Worm (Caenorhabditis elegans) whole organism, young adult: ENCODE data around the gene C18A3.3.
"Not testable (repeated sequence)": the region's sequence is repeated elsewhere in the genome, so short reads cannot be mapped to it uniquely, and the experiment has no call there.

Source experiments
- B0019.2 ChIP-seq: fragments of 200-800 bp; sonication (Bioruptor generic); conservative IDR thresholded peaks from 2 replicates; pipeline ENCODE4 v1.3.6; 2022; ENCODE audit warnings: missing genetic modification reagents, missing genetic modification characterization, missing compliant biosample characterization
- C06A6.2 ChIP-seq: fragments of 200-800 bp; sonication (Bioruptor generic); conservative IDR thresholded peaks from 2 replicates; pipeline ENCODE4 v1.3.6; 2022; ENCODE audit warnings: missing genetic modification characterization, missing compliant biosample characterization
- C17E4.6 ChIP-seq: fragments of 200-800 bp; sonication (Bioruptor generic); IDR thresholded peaks from 2 replicates; pipeline ENCODE4 v1.3.6; 2022; ENCODE audit warnings: missing genetic modification reagents, missing genetic modification characterization, missing compliant biosample characterization
- D2030.7 ChIP-seq: fragments of 200-800 bp; sonication (Bioruptor generic); IDR thresholded peaks from 2 replicates; pipeline ENCODE4 v1.3.6; 2022; ENCODE audit warnings: missing genetic modification reagents, missing genetic modification characterization, missing compliant biosample characterization
- F10E7.11 ChIP-seq: sonication (generic microtip); optimal IDR thresholded peaks from 2 replicates; lab custom pipeline; 2017; ENCODE audit warnings: mild to moderate bottlenecking, missing genetic modification characterization, moderate library complexity, missing compliant biosample characterization
- F39B2.1 ChIP-seq: fragments of 200-800 bp; sonication (Bioruptor generic); IDR thresholded peaks from 2 replicates; pipeline ENCODE4 v1.3.6; 2022; ENCODE audit warnings: missing genetic modification reagents, missing genetic modification characterization, missing compliant biosample characterization
- F55B11.4 ChIP-seq: sonication (generic microtip); optimal IDR thresholded peaks from 2 replicates; lab custom pipeline; 2016; ENCODE audit warnings: missing compliant biosample characterization, missing genetic modification characterization, borderline replicate concordance; ENCODE audit not compliant: insufficient read depth
- K12H6.12 ChIP-seq: fragments of 200-800 bp; sonication (Bioruptor generic); optimal IDR thresholded peaks from 2 replicates; lab custom pipeline; 2018; ENCODE audit warnings: mild to moderate bottlenecking, missing genetic modification characterization, missing compliant biosample characterization
- Y79H2A.3 ChIP-seq: fragments of 200-800 bp; sonication (Bioruptor generic); conservative IDR thresholded peaks from 2 replicates; pipeline ENCODE4 v1.3.6; 2022; ENCODE audit warnings: missing genetic modification reagents, missing genetic modification characterization, missing compliant biosample characterization
- chd-7 ChIP-seq: sonication (generic microtip); optimal IDR thresholded peaks from 2 replicates; lab custom pipeline; 2016; ENCODE audit warnings: mild to moderate bottlenecking, missing genetic modification characterization, moderate library complexity, missing compliant biosample characterization
- die-1 ChIP-seq: sonication (generic microtip); optimal IDR thresholded peaks from 2 replicates; lab custom pipeline; 2016; ENCODE audit warnings: missing genotype, mild to moderate bottlenecking, missing genetic modification characterization, missing compliant biosample characterization
- egrh-3 ChIP-seq: fragments of 200-800 bp; sonication (Bioruptor generic); IDR thresholded peaks from 2 replicates; pipeline ENCODE4 v1.3.6; 2022; ENCODE audit warnings: missing genetic modification reagents, missing genetic modification characterization, missing compliant biosample characterization
- gei-17 ChIP-seq: fragments of 200-800 bp; sonication (Bioruptor generic); optimal IDR thresholded peaks from 2 replicates; lab custom pipeline; 2018; ENCODE audit warnings: mild to moderate bottlenecking, missing genetic modification characterization, missing compliant biosample characterization
- hmg-1.2 ChIP-seq: fragments of 200-800 bp; sonication (Bioruptor generic); IDR thresholded peaks from 2 replicates; pipeline ENCODE4 v1.3.6; 2022; ENCODE audit warnings: missing genetic modification reagents, missing genetic modification characterization, missing compliant biosample characterization
- lag-1 ChIP-seq: fragments of 200-800 bp; sonication (Bioruptor generic); IDR thresholded peaks from 2 replicates; pipeline ENCODE4 v1.3.6; 2022; ENCODE audit warnings: missing genetic modification reagents, missing genetic modification characterization, missing compliant biosample characterization
- lin-35 ChIP-seq, 3 experiments: fragments of 150-350 bp in 2 of 3; sonication (generic microtip) in 1 of 3; optimal IDR thresholded peaks; 2 replicates each; lab custom pipeline; 2014 to 2018; ENCODE audit warnings: missing biosample characterization in 3 of 3, missing genetic modification characterization in 3 of 3, missing genetic modification reagents in 3 of 3
- lin-40 ChIP-seq: sonication (generic microtip); optimal IDR thresholded peaks from 2 replicates; lab custom pipeline; 2016; ENCODE audit warnings: missing genetic modification characterization, mild to moderate bottlenecking, missing compliant biosample characterization, missing genotype, missing genetic modification reagents
- madf-10 ChIP-seq: sonication (generic microtip); optimal IDR thresholded peaks from 2 replicates; lab custom pipeline; 2016; ENCODE audit warnings: mild to moderate bottlenecking, missing genetic modification characterization, missing compliant biosample characterization
- nfya-1 ChIP-seq: sonication (generic microtip); optimal IDR thresholded peaks from 2 replicates; lab custom pipeline; 2017; ENCODE audit warnings: antibody characterized with exemption, missing compliant biosample characterization, missing genetic modification characterization, borderline replicate concordance; ENCODE audit not compliant: insufficient read depth
- nfyb-1 ChIP-seq: fragments of 200-800 bp; sonication (Bioruptor generic); IDR thresholded peaks from 2 replicates; pipeline ENCODE4 v1.3.6; 2022; ENCODE audit warnings: missing genetic modification reagents, missing genetic modification characterization, missing compliant biosample characterization
- nhr-120 ChIP-seq: fragments of 200-800 bp; sonication (Bioruptor generic); IDR thresholded peaks from 2 replicates; pipeline ENCODE4 v1.3.6; 2022; ENCODE audit warnings: missing genetic modification characterization, missing compliant biosample characterization
- pha-4 ChIP-seq: fragments of 150-350 bp; sonication (generic microtip); optimal IDR thresholded peaks from 2 replicates; lab custom pipeline; 2014; ENCODE audit warnings: missing biosample characterization, missing genetic modification reagents, missing genetic modification characterization
- snpc-1.1 ChIP-seq: sonication (generic microtip); optimal IDR thresholded peaks from 2 replicates; lab custom pipeline; 2017; ENCODE audit warnings: missing genetic modification characterization, mild to moderate bottlenecking, missing compliant biosample characterization, antibody characterized with exemption, moderate library complexity, missing genotype, missing genetic modification reagents; ENCODE audit not compliant: insufficient read depth
- snpc-1.3 ChIP-seq: sonication (generic microtip); optimal IDR thresholded peaks from 2 replicates; lab custom pipeline; 2017; ENCODE audit warnings: missing genetic modification characterization, mild to moderate bottlenecking, missing compliant biosample characterization, antibody characterized with exemption, moderate library complexity, missing genotype, missing genetic modification reagents; ENCODE audit not compliant: insufficient read depth
- snpc-4 ChIP-seq, 5 experiments: fragments of 150-350 bp in 1 of 5; sonication (generic microtip) in 4 of 5; optimal IDR thresholded peaks; 2 replicates each; lab custom pipeline; 2014 to 2018; ENCODE audit warnings: missing genetic modification characterization in 5 of 5, missing biosample characterization in 3 of 5, antibody characterized with exemption in 2 of 5, mild to moderate bottlenecking in 2 of 5, missing compliant biosample characterization in 2 of 5, missing genotype in 2 of 5, moderate library complexity in 2 of 5, missing genetic modification reagents in 1 of 5
- unc-130 ChIP-seq: sonication (generic microtip); optimal IDR thresholded peaks from 2 replicates; lab custom pipeline; 2016; ENCODE audit warnings: missing genetic modification reagents, missing genetic modification characterization, missing compliant biosample characterization
- unc-62 ChIP-seq: fragments of 150-350 bp; optimal IDR thresholded peaks from 2 replicates; lab custom pipeline; 2014; ENCODE audit warnings: missing biosample characterization, missing genetic modification reagents, missing genetic modification characterization
- zfh-2 ChIP-seq: fragments of 200-800 bp; sonication (Bioruptor generic); conservative IDR thresholded peaks from 2 replicates; pipeline ENCODE4 v1.3.6; 2022; ENCODE audit warnings: missing genetic modification reagents, missing genetic modification characterization, missing compliant biosample characterization
- zim-3 ChIP-seq: sonication (generic microtip); optimal IDR thresholded peaks from 2 replicates; lab custom pipeline; 2017; ENCODE audit warnings: mild to moderate bottlenecking, missing genetic modification characterization, moderate library complexity, missing compliant biosample characterization
- ztf-25 ChIP-seq: fragments of 200-800 bp; sonication (Bioruptor generic); IDR thresholded peaks from 2 replicates; pipeline ENCODE4 v1.3.6; 2022; ENCODE audit warnings: missing genetic modification reagents, missing genetic modification characterization, missing compliant biosample characterization

Gene C18A3.3

ce11 chrII:5691216-5691771 is 24.8 kb upstream of the C18A3.3 start, which contains the start of the genes ndub-5 and eif-2D:
ndub-5 (minus strand) TSS chrII:5691353.
eif-2D (plus strand) TSS chrII:5691721.
- peak; percentile 2 for TF ChIP-seq snpc-1.1 (tag; lab: Kevin White, UChicago)
- TF ChIP-seq C06A6.2 (GFP tag; lab: Robert Waterston, UW) = no peak
- no peak for TF ChIP-seq zim-3
- TF ChIP-seq snpc-4 (GFP tag; optimal IDR thresholded peaks at IDR 0.05; lab: Kevin White, UChicago) = no peak
- peak in 1 of 4 experiments; percentile 23 for TF ChIP-seq snpc-4 (tag; optimal IDR thresholded peaks at IDR 0.05; lab: Kevin White, UChicago)
- no peak for TF ChIP-seq egrh-3 (GFP tag; lab: Robert Waterston, UW)

- peak; percentile 56 for TF ChIP-seq snpc-1.1 (tag; lab: Kevin White, UChicago)
- not testable (repeated sequence) for TF ChIP-seq snpc-4 (GFP tag; optimal IDR thresholded peaks at IDR 0.05; lab: Kevin White, UChicago)
- peak in 2 of 4 experiments; percentile 64 to 82 for TF ChIP-seq snpc-4 (tag; optimal IDR thresholded peaks at IDR 0.05; lab: Kevin White, UChicago)
Observed at ce11 chrII:5692919-5693318, 23.2 kb upstream of the C18A3.3 start.

ce11 chrII:5693893-5694292 is 22.2 kb upstream of the C18A3.3 start, which contains the start of gene C25H3.3:
C25H3.3 (plus strand) TSS chrII:5694193.
- TF ChIP-seq nfya-1 (tag; lab: Kevin White, UChicago) (no peak), lag-1 (GFP tag; lab: Robert Waterston, UW) (no peak), die-1 (tag; lab: Kevin White, UChicago) (no peak), zfh-2 (GFP tag; lab: Robert Waterston, UW) (no peak)
- TF ChIP-seq, all 124 proteins: peak for 0

- TF ChIP-seq chd-7 (tag; lab: Kevin White, UChicago) (no peak), unc-62 (GFP tag; lab: Kevin White, UChicago) (no peak), F39B2.1 (no peak), madf-10 (tag; lab: Kevin White, UChicago) (no peak), F55B11.4 (tag; lab: Kevin White, UChicago) (no peak), B0019.2 (GFP tag; lab: Robert Waterston, UW) (no peak), lin-40 (tag; lab: Kevin White, UChicago) (no peak), nhr-120 (GFP tag; lab: Robert Waterston, UW) (no peak), lin-35 (GFP tag; optimal IDR thresholded peaks at IDR 0.05; lab: Kevin White, UChicago) (no peak)
Observed at ce11 chrII:5694798-5695197, 21.3 kb upstream of the C18A3.3 start, which contains the start of gene C25H3.14. C25H3.14 (plus strand) TSS chrII:5695098.

ce11 chrII:5696218-5696617 is 19.9 kb upstream of the C18A3.3 start:
- no peak for TF ChIP-seq unc-130 (GFP tag; lab: Kevin White, UChicago)
- no peak for TF ChIP-seq Y79H2A.3 (GFP tag; lab: Robert Waterston, UW)
- TF ChIP-seq D2030.7 (GFP tag; lab: Robert Waterston, UW) = no peak

- TF ChIP-seq ztf-25 (GFP tag; lab: Robert Waterston, UW) (no peak), hmg-1.2 (GFP tag; lab: Robert Waterston, UW) (no peak), F39B2.1 (no peak), nhr-120 (GFP tag; lab: Robert Waterston, UW) (no peak), Y79H2A.3 (GFP tag; lab: Robert Waterston, UW) (no peak), nfyb-1 (GFP tag; lab: Robert Waterston, UW) (no peak), lin-35 (GFP tag; optimal IDR thresholded peaks at IDR 0.05; lab: Kevin White, UChicago) (no peak), F10E7.11 (no peak), pha-4 (tag; lab: Kevin White, UChicago) (no peak), snpc-1.3 (tag; lab: Kevin White, UChicago) (no peak), K12H6.12 (tag; lab: Kevin White, UChicago) (no peak), gei-17 (GFP tag; lab: Kevin White, UChicago) (no peak), egrh-3 (GFP tag; lab: Robert Waterston, UW) (no peak), C17E4.6 (GFP tag; lab: Robert Waterston, UW) (no peak)
Observed at ce11 chrII:5697338-5697737, 18.8 kb upstream of the C18A3.3 start.
